Fruit fly (Drosophila melanogaster) whole organism, prepupa: ENCODE results near the gene Jon65Aiv.
A peak's percentile ranks its signal among the peaks of the same experiment; 100 is the strongest.

Source experiments
- Blimp-1 ChIP-seq: fragments of 200-800 bp; sonication (Bioruptor generic); optimal IDR thresholded peaks from 3 replicates; lab custom pipeline; 2017; ENCODE audit warnings: missing biosample characterization, missing genetic modification characterization, mild to moderate bottlenecking, moderate library complexity, missing genetic modification reagents
- CG10631 ChIP-seq: fragments of 200-800 bp; sonication (Bioruptor generic); optimal IDR thresholded peaks from 2 replicates; lab custom pipeline; 2016; ENCODE audit warnings: missing biosample characterization, missing genetic modification characterization
- CG10669 ChIP-seq: fragments of 200-800 bp; sonication (Bioruptor generic); optimal IDR thresholded peaks from 3 replicates; lab custom pipeline; 2018; ENCODE audit warnings: missing biosample characterization, mild to moderate bottlenecking, missing genetic modification characterization, moderate library complexity
- CG11294 ChIP-seq: fragments of 200-800 bp; sonication (Bioruptor generic); IDR thresholded peaks from 2 replicates; pipeline ENCODE4 v1.3.6; 2022; ENCODE audit warnings: missing biosample characterization, missing genetic modification characterization
- CG11762 ChIP-seq: fragments of 200-800 bp; sonication (Bioruptor generic); optimal IDR thresholded peaks from 3 replicates; lab custom pipeline; 2016; ENCODE audit warnings: missing biosample characterization, missing genetic modification characterization; ENCODE audit not compliant: insufficient read depth
- CG11902 ChIP-seq: fragments of 200-800 bp; sonication (Bioruptor generic); optimal IDR thresholded peaks from 3 replicates; lab custom pipeline; 2016; ENCODE audit warnings: missing biosample characterization, missing genetic modification characterization
- CG15336 ChIP-seq: fragments of 200-800 bp; sonication (Bioruptor generic); IDR thresholded peaks from 2 replicates; pipeline ENCODE4 v1.3.6; 2022; ENCODE audit warnings: missing biosample characterization, missing genetic modification characterization
- CG1621 ChIP-seq: fragments of 200-800 bp; sonication (Bioruptor generic); optimal IDR thresholded peaks from 3 replicates; lab custom pipeline; 2018; ENCODE audit warnings: missing biosample characterization, mild to moderate bottlenecking, missing genetic modification characterization
- CG3032 ChIP-seq: fragments of 200-800 bp; optimal IDR thresholded peaks from 2 replicates; lab custom pipeline; 2019; ENCODE audit warnings: missing biosample characterization, mild to moderate bottlenecking, missing genetic modification characterization, moderate library complexity
- CG31627 ChIP-seq: fragments of 200-800 bp; sonication (Bioruptor generic); optimal IDR thresholded peaks from 3 replicates; lab custom pipeline; 2016; ENCODE audit warnings: missing biosample characterization, missing genetic modification characterization
- CG32006 ChIP-seq: fragments of 200-800 bp; sonication (Bioruptor generic); optimal IDR thresholded peaks from 3 replicates; lab custom pipeline; 2017; ENCODE audit warnings: missing biosample characterization, mild to moderate bottlenecking, missing genetic modification characterization
- CG34406 ChIP-seq: fragments of 200-800 bp; sonication (Bioruptor generic); optimal IDR thresholded peaks from 3 replicates; lab custom pipeline; 2016; ENCODE audit warnings: missing biosample characterization, missing genetic modification characterization
- CG3919 ChIP-seq: fragments of 200-800 bp; sonication (Bioruptor generic); optimal IDR thresholded peaks from 3 replicates; lab custom pipeline; 2016; ENCODE audit warnings: missing biosample characterization, missing genetic modification characterization
- CG4318 ChIP-seq: fragments of 200-800 bp; sonication (Bioruptor generic); optimal IDR thresholded peaks from 3 replicates; lab custom pipeline; 2017; ENCODE audit warnings: missing biosample characterization, mild to moderate bottlenecking, missing genetic modification characterization
- CG6276 ChIP-seq: fragments of 200-800 bp; sonication (Bioruptor generic); optimal IDR thresholded peaks from 2 replicates; lab custom pipeline; 2017; ENCODE audit warnings: missing biosample characterization, mild to moderate bottlenecking, missing genetic modification characterization
- CG6792 ChIP-seq: fragments of 200-800 bp; sonication (Bioruptor generic); optimal IDR thresholded peaks from 3 replicates; lab custom pipeline; 2016; ENCODE audit warnings: missing biosample characterization, missing genetic modification characterization
- CG6854 ChIP-seq: fragments of 200-800 bp; sonication (Bioruptor generic); optimal IDR thresholded peaks from 2 replicates; lab custom pipeline; 2017; ENCODE audit warnings: missing biosample characterization, mild to moderate bottlenecking, missing genetic modification characterization
- CG7368 ChIP-seq: fragments of 200-800 bp; sonication (Bioruptor generic); optimal IDR thresholded peaks from 3 replicates; lab custom pipeline; 2016; ENCODE audit warnings: missing biosample characterization, missing genetic modification characterization
- CG8119 ChIP-seq: fragments of 200-800 bp; sonication (Bioruptor generic); IDR thresholded peaks from 3 replicates; pipeline ENCODE4 v1.3.6; 2022; ENCODE audit warnings: missing biosample characterization, missing genetic modification characterization
- CG8632 ChIP-seq: fragments of 200-800 bp; sonication (Bioruptor generic); optimal IDR thresholded peaks from 3 replicates; lab custom pipeline; 2016; ENCODE audit warnings: missing biosample characterization, missing genetic modification characterization
- CG9139 ChIP-seq: fragments of 200-800 bp; sonication (Bioruptor generic); optimal IDR thresholded peaks from 3 replicates; lab custom pipeline; 2017; ENCODE audit warnings: missing biosample characterization, mild to moderate bottlenecking, missing genetic modification characterization
- Eip78C ChIP-seq: fragments of 200-800 bp; sonication (Bioruptor generic); peaks from one replicate; lab custom pipeline; 2016; ENCODE audit warnings: missing biosample characterization, missing genetic modification characterization
- Ets21C ChIP-seq: fragments of 200-800 bp; sonication (Bioruptor generic); optimal IDR thresholded peaks from 3 replicates; lab custom pipeline; 2016; ENCODE audit warnings: missing biosample characterization, missing genetic modification characterization
- Ets96B ChIP-seq: fragments of 200-800 bp; optimal IDR thresholded peaks from 2 replicates; lab custom pipeline; 2019; ENCODE audit warnings: missing biosample characterization, mild to moderate bottlenecking, missing genetic modification characterization, moderate library complexity
- Gug ChIP-seq: fragments of 200-800 bp; sonication (Bioruptor generic); IDR thresholded peaks from 2 replicates; pipeline ENCODE4 v1.3.6; 2022; ENCODE audit warnings: missing biosample characterization, missing genetic modification characterization
- Hr39 ChIP-seq: fragments of 200-800 bp; sonication (Bioruptor generic); optimal IDR thresholded peaks from 2 replicates; lab custom pipeline; 2016; ENCODE audit warnings: missing biosample characterization, missing genetic modification characterization
- Hr4 ChIP-seq: fragments of 200-800 bp; sonication (Bioruptor generic); optimal IDR thresholded peaks from 3 replicates; lab custom pipeline; 2016; ENCODE audit warnings: missing biosample characterization, missing genetic modification characterization
- Lpt ChIP-seq: fragments of 200-800 bp; sonication (Bioruptor generic); optimal IDR thresholded peaks from 3 replicates; lab custom pipeline; 2016; ENCODE audit warnings: missing biosample characterization, missing genetic modification characterization
- Met ChIP-seq: fragments of 200-800 bp; sonication (Bioruptor generic); optimal IDR thresholded peaks from 3 replicates; lab custom pipeline; 2016; ENCODE audit warnings: missing biosample characterization, missing genetic modification characterization
- OdsH ChIP-seq: fragments of 200-800 bp; sonication (Bioruptor generic); optimal IDR thresholded peaks from 3 replicates; lab custom pipeline; 2016; ENCODE audit warnings: missing biosample characterization, missing genetic modification characterization
- Smox ChIP-seq: fragments of 200-800 bp; sonication (Bioruptor generic); optimal IDR thresholded peaks from 3 replicates; lab custom pipeline; 2016; ENCODE audit warnings: missing biosample characterization, missing genetic modification characterization
- Sox102F ChIP-seq: fragments of 200-800 bp; sonication (Bioruptor generic); optimal IDR thresholded peaks from 2 replicates; lab custom pipeline; 2016; ENCODE audit warnings: missing biosample characterization, mild to moderate bottlenecking, missing genetic modification characterization
- Sox14 ChIP-seq: fragments of 200-800 bp; sonication (Bioruptor generic); optimal IDR thresholded peaks from 3 replicates; lab custom pipeline; 2016; ENCODE audit warnings: missing biosample characterization, missing genetic modification characterization
- Sox15 ChIP-seq: fragments of 200-800 bp; sonication (Bioruptor generic); optimal IDR thresholded peaks from 3 replicates; lab custom pipeline; 2016; ENCODE audit warnings: missing biosample characterization, missing genetic modification characterization
- achi ChIP-seq: fragments of 200-800 bp; sonication (Bioruptor generic); optimal IDR thresholded peaks from 3 replicates; lab custom pipeline; 2016; ENCODE audit warnings: missing biosample characterization, missing genetic modification characterization
- acj6 ChIP-seq: fragments of 200-800 bp; sonication (Bioruptor generic); optimal IDR thresholded peaks from 3 replicates; lab custom pipeline; 2016; ENCODE audit warnings: missing biosample characterization, missing genetic modification characterization
- cyc ChIP-seq: fragments of 200-800 bp; sonication (Bioruptor generic); optimal IDR thresholded peaks from 3 replicates; lab custom pipeline; 2016; ENCODE audit warnings: missing biosample characterization, missing genetic modification characterization
- dsx ChIP-seq: fragments of 200-800 bp; optimal IDR thresholded peaks from 3 replicates; lab custom pipeline; 2019; ENCODE audit warnings: missing biosample characterization, mild to moderate bottlenecking, missing genetic modification characterization, moderate library complexity; ENCODE audit not compliant: poor library complexity, severe bottlenecking
- eg ChIP-seq: fragments of 200-800 bp; sonication (Bioruptor generic); IDR thresholded peaks from 3 replicates; pipeline ENCODE4 v1.3.6; 2022; ENCODE audit warnings: missing biosample characterization, missing genetic modification characterization
- esn ChIP-seq: fragments of 200-800 bp; sonication (Bioruptor generic); optimal IDR thresholded peaks from 2 replicates; lab custom pipeline; 2016; ENCODE audit warnings: missing biosample characterization, mild to moderate bottlenecking, missing genetic modification characterization, moderate library complexity
- fd59A ChIP-seq: fragments of 200-800 bp; sonication (Bioruptor generic); optimal IDR thresholded peaks from 2 replicates; lab custom pipeline; 2017; ENCODE audit warnings: missing biosample characterization, mild to moderate bottlenecking, missing genetic modification characterization, missing genetic modification reagents
- fd85E ChIP-seq: fragments of 200-800 bp; sonication (Bioruptor generic); optimal IDR thresholded peaks from 3 replicates; lab custom pipeline; 2016; ENCODE audit warnings: missing biosample characterization, missing genetic modification characterization
- fkh ChIP-seq: fragments of 200-800 bp; sonication (Bioruptor generic); optimal IDR thresholded peaks from 3 replicates; lab custom pipeline; 2017; ENCODE audit warnings: missing biosample characterization, mild to moderate bottlenecking, missing genetic modification characterization, moderate library complexity
- lz ChIP-seq: fragments of 200-800 bp; sonication (Bioruptor generic); optimal IDR thresholded peaks from 3 replicates; lab custom pipeline; 2016; ENCODE audit warnings: missing biosample characterization, missing genetic modification characterization
- net ChIP-seq: fragments of 200-800 bp; sonication (Bioruptor generic); optimal IDR thresholded peaks from 3 replicates; lab custom pipeline; 2016; ENCODE audit warnings: missing biosample characterization, missing genetic modification characterization
- pdm3 ChIP-seq: fragments of 200-800 bp; sonication (Bioruptor generic); optimal IDR thresholded peaks from 3 replicates; lab custom pipeline; 2016; ENCODE audit warnings: missing biosample characterization, missing genetic modification characterization
- salr ChIP-seq, 2 experiments: fragments of 200-800 bp; sonication (Bioruptor generic); optimal IDR thresholded peaks; 3 replicates each; lab custom pipeline; 2016 to 2018; ENCODE audit warnings: missing biosample characterization in 2 of 2, missing genetic modification characterization in 2 of 2, mild to moderate bottlenecking in 1 of 2
- spab ChIP-seq: fragments of 200-800 bp; sonication (Bioruptor generic); optimal IDR thresholded peaks from 2 replicates; lab custom pipeline; 2017; ENCODE audit warnings: missing biosample characterization, mild to moderate bottlenecking, missing genetic modification characterization, missing genetic modification reagents
- svp ChIP-seq: fragments of 200-800 bp; sonication (Bioruptor generic); peaks from one replicate; lab custom pipeline; 2016; ENCODE audit warnings: missing biosample characterization, missing genetic modification characterization
- topi ChIP-seq: fragments of 200-800 bp; sonication (Bioruptor generic); optimal IDR thresholded peaks from 3 replicates; lab custom pipeline; 2016; ENCODE audit warnings: missing biosample characterization, missing genetic modification characterization
- vri ChIP-seq: fragments of 200-800 bp; sonication (Bioruptor generic); optimal IDR thresholded peaks from 3 replicates; lab custom pipeline; 2016; ENCODE audit warnings: missing biosample characterization, mild to moderate bottlenecking, missing genetic modification characterization

Jon65Aiv gene

DNA sequence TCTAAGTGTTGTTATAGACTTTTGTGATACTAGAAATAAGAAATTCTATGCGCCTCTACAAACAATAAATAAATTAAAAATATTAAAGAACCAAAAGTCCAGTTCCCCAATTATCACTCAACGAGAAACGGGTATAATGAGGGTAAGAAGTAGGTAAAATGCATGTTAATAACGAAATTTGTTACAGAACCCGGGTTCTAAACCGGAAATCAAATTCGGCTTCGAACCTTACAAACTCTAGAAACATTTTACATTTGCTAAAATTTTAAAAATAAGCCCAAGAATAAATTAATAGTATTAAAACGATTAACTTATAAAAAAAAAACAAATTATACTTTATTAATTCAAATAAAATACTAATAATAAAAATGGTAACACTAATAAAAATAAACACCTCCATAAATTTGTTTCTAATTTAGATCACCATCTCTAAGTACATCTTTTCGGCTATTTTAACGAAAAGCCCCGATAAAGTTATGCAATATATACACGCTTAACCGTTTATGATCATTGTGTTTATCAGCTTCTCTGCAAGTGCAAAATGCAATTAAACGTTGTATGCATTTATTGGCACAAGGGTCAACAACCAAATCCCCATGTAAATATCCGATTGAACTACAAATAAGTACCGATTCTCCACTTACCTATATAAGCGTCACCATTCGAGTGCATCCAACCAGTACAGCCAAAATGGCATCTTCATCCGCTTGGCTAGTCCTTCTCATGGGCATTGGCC, 32.7 kb downstream of the Jon65Aiv start, which contains the start of gene CG6602:
TSS of gene CG6602 (plus strand) at position 686 of the 736 bp plus-strand sequence.
- peak; percentile 25 for TF ChIP-seq CG34406 (GFP tag; lab: Kevin White, UChicago)
- TF ChIP-seq CG7368 (GFP tag; lab: Kevin White, UChicago) = peak; percentile 13
- TF ChIP-seq OdsH (GFP tag; lab: Kevin White, UChicago) = peak; percentile 59
- TF ChIP-seq svp (GFP tag; lab: Kevin White, UChicago) = no peak
- TF ChIP-seq cyc (GFP tag; lab: Kevin White, UChicago) = peak; percentile 73
- TF ChIP-seq dsx (GFP tag; lab: Kevin White, UChicago) = no peak
- TF ChIP-seq Eip78C (GFP tag; lab: Kevin White, UChicago) = peak; percentile 68
- TF ChIP-seq eg (GFP tag; lab: Robert Waterston, UW) = peak; percentile 50; the same call in 2 of the 3 replicates
- peak; percentile 66 for TF ChIP-seq CG11902
- TF ChIP-seq CG3919 (GFP tag; lab: Kevin White, UChicago) = peak; percentile 58
- peak; percentile 44 for TF ChIP-seq Met (GFP tag; lab: Kevin White, UChicago)
- TF ChIP-seq CG10631 (GFP tag; lab: Kevin White, UChicago) = peak; percentile 6
- no peak for TF ChIP-seq CG9139 (GFP tag; lab: Kevin White, UChicago)
- TF ChIP-seq CG8119 (GFP tag; lab: Robert Waterston, UW) = no peak
- peak; percentile 21 for TF ChIP-seq CG6854
- no peak for TF ChIP-seq CG4318 (GFP tag; lab: Kevin White, UChicago)
- no peak for TF ChIP-seq Hr4 (GFP tag; lab: Kevin White, UChicago)
- TF ChIP-seq pdm3 (GFP tag; lab: Kevin White, UChicago) = no peak
- TF ChIP-seq Sox14 (GFP tag; lab: Kevin White, UChicago) = no peak
- no peak; the same call in 1 of the 2 replicates for TF ChIP-seq Gug (GFP tag; lab: Robert Waterston, UW)
- TF ChIP-seq CG6276 = no peak
- TF ChIP-seq fd85E (GFP tag; lab: Kevin White, UChicago) = no peak
- peak; percentile 5 for TF ChIP-seq vri (GFP tag; lab: Kevin White, UChicago)
- peak; percentile 53 for TF ChIP-seq esn (GFP tag; lab: Kevin White, UChicago)
- no peak for TF ChIP-seq Ets96B (tag; lab: Kevin White, UChicago)
- no peak for TF ChIP-seq CG6792 (GFP tag; lab: Kevin White, UChicago)
- peak; percentile 68 for TF ChIP-seq lz
- TF ChIP-seq CG8632 (GFP tag; lab: Kevin White, UChicago) = no peak
- TF ChIP-seq net (GFP tag; lab: Kevin White, UChicago) = peak; percentile 5
- no peak for TF ChIP-seq CG1621
- peak in 1 of 2 experiments; percentile 54 for TF ChIP-seq salr (GFP tag; optimal IDR thresholded peaks at IDR 0.05; lab: Kevin White, UChicago)
- TF ChIP-seq CG31627 (GFP tag; lab: Kevin White, UChicago) = peak; percentile 55
- peak; percentile 41 for TF ChIP-seq Sox15 (GFP tag; lab: Kevin White, UChicago)
- TF ChIP-seq CG10669 = peak; percentile 42
- no peak for TF ChIP-seq fd59A (GFP tag; lab: Kevin White, UChicago)
- no peak for TF ChIP-seq fkh (GFP tag; lab: Kevin White, UChicago)
- peak; percentile 31 for TF ChIP-seq Blimp-1 (GFP tag; lab: Kevin White, UChicago)
- no peak for TF ChIP-seq CG11294 (GFP tag; lab: Robert Waterston, UW)
- TF ChIP-seq CG3032 = no peak
- TF ChIP-seq Ets21C (GFP tag; lab: Kevin White, UChicago) = no peak
- TF ChIP-seq achi (GFP tag; lab: Kevin White, UChicago) = peak; percentile 25
- TF ChIP-seq Smox (GFP tag; lab: Kevin White, UChicago) = no peak
- peak; percentile 49 for TF ChIP-seq topi (GFP tag; lab: Kevin White, UChicago)
- TF ChIP-seq acj6 (GFP tag; lab: Kevin White, UChicago) = peak; percentile 40
- TF ChIP-seq CG32006 (GFP tag; lab: Kevin White, UChicago) = no peak
- TF ChIP-seq Sox102F (GFP tag; lab: Kevin White, UChicago) = no peak
- TF ChIP-seq CG15336 (GFP tag; lab: Robert Waterston, UW) = no peak
- peak; percentile 65 for TF ChIP-seq Hr39 (GFP tag; lab: Kevin White, UChicago)
- TF ChIP-seq CG11762 (GFP tag; lab: Kevin White, UChicago) = no peak
- TF ChIP-seq spab (GFP tag; lab: Kevin White, UChicago) = no peak
- no peak for TF ChIP-seq Lpt (GFP tag; lab: Kevin White, UChicago)
